Worm (Caenorhabditis elegans) whole organism, mixed stage, embryonic: ENCODE measurements around the gene nhr-67.

Experiments used
- lsy-2 ChIP-seq: fragments of 150-350 bp; optimal IDR thresholded peaks from 2 replicates; lab custom pipeline; 2014; ENCODE audit warnings: missing biosample characterization, missing genetic modification characterization
- mep-1 ChIP-seq: fragments of 150-350 bp; optimal IDR thresholded peaks from 2 replicates; lab custom pipeline; 2017; ENCODE audit warnings: missing biosample characterization, missing genetic modification reagents, missing genetic modification characterization, inconsistent platforms
- sptf-1 ChIP-seq: sonication (generic microtip); optimal IDR thresholded peaks from 2 replicates; lab custom pipeline; 2017; ENCODE audit warnings: mild to moderate bottlenecking, missing genetic modification characterization, moderate library complexity, missing compliant biosample characterization

Gene nhr-67

ce11 chrIV:11223878-11224277 is 54.3 kb downstream of the nhr-67 start, which contains the start of gene C29F4.3:
TSS of gene C29F4.3 (minus strand) at chrIV:11223978.
- TF ChIP-seq lsy-2 (tag; lab: Kevin White, UChicago): no peak
- no peak for TF ChIP-seq sptf-1 (tag; lab: Kevin White, UChicago)
- TF ChIP-seq mep-1: no peak
